Fruit fly (Drosophila melanogaster): ENCODE results near the gene Meics.
A peak's percentile ranks its signal among the peaks of the same experiment; 100 is the strongest.

- TF ChIP-seq vri (GFP tag; optimal IDR thresholded peaks at IDR 0.05), result peak; percentile 86
- peak; percentile 91 for TF ChIP-seq Ets96B (tag; optimal IDR thresholded peaks at IDR 0.05)
- TF ChIP-seq CG6854 (GFP tag; optimal IDR thresholded peaks at IDR 0.05), result peak; percentile 85
- peak; percentile 84 for TF ChIP-seq dsx (GFP tag; optimal IDR thresholded peaks at IDR 0.05; ENCODE audit: poor library complexity, severe bottlenecking)
- peak; percentile 95 for TF ChIP-seq Sox15 (GFP tag; optimal IDR thresholded peaks at IDR 0.05)
- TF ChIP-seq acj6 (GFP tag; optimal IDR thresholded peaks at IDR 0.05), result peak; percentile 96
- TF ChIP-seq OdsH (GFP tag; optimal IDR thresholded peaks at IDR 0.05), result peak; percentile 96
- peak; percentile 28 for TF ChIP-seq Hr38 (GFP tag; optimal IDR thresholded peaks at IDR 0.05)
- peak; percentile 83 for TF ChIP-seq dac (GFP tag; optimal IDR thresholded peaks at IDR 0.05)
- TF ChIP-seq Sox102F (GFP tag; optimal IDR thresholded peaks at IDR 0.05), result peak; percentile 94
- peak; percentile 95 for TF ChIP-seq CG6792 (GFP tag; optimal IDR thresholded peaks at IDR 0.05)
- peak; percentile 70 to 98 for TF ChIP-seq salr (GFP tag; optimal IDR thresholded peaks at IDR 0.05)
- TF ChIP-seq net (GFP tag; optimal IDR thresholded peaks at IDR 0.05), result peak; percentile 96
These were observed 25.9 kb downstream of the Meics start for dm6 chr3L:13938470-13939150.
